Fruit fly (Drosophila melanogaster) whole organism, prepupa: ENCODE measurements around the gene CG32148.

Source experiments
- Blimp-1 ChIP-seq: fragments of 200-800 bp; sonication (Bioruptor generic); optimal IDR thresholded peaks from 3 replicates; lab custom pipeline; 2017; ENCODE audit warnings: missing biosample characterization, missing genetic modification characterization, mild to moderate bottlenecking, moderate library complexity, missing genetic modification reagents
- CG10631 ChIP-seq: fragments of 200-800 bp; sonication (Bioruptor generic); optimal IDR thresholded peaks from 2 replicates; lab custom pipeline; 2016; ENCODE audit warnings: missing biosample characterization, missing genetic modification characterization
- CG10669 ChIP-seq: fragments of 200-800 bp; sonication (Bioruptor generic); optimal IDR thresholded peaks from 3 replicates; lab custom pipeline; 2018; ENCODE audit warnings: missing biosample characterization, mild to moderate bottlenecking, missing genetic modification characterization, moderate library complexity
- CG11294 ChIP-seq: fragments of 200-800 bp; sonication (Bioruptor generic); IDR thresholded peaks from 2 replicates; pipeline ENCODE4 v1.3.6; 2022; ENCODE audit warnings: missing biosample characterization, missing genetic modification characterization
- CG11762 ChIP-seq: fragments of 200-800 bp; sonication (Bioruptor generic); optimal IDR thresholded peaks from 3 replicates; lab custom pipeline; 2016; ENCODE audit warnings: missing biosample characterization, missing genetic modification characterization; ENCODE audit not compliant: insufficient read depth
- CG11902 ChIP-seq: fragments of 200-800 bp; sonication (Bioruptor generic); optimal IDR thresholded peaks from 3 replicates; lab custom pipeline; 2016; ENCODE audit warnings: missing biosample characterization, missing genetic modification characterization
- CG15336 ChIP-seq: fragments of 200-800 bp; sonication (Bioruptor generic); IDR thresholded peaks from 2 replicates; pipeline ENCODE4 v1.3.6; 2022; ENCODE audit warnings: missing biosample characterization, missing genetic modification characterization
- CG1621 ChIP-seq: fragments of 200-800 bp; sonication (Bioruptor generic); optimal IDR thresholded peaks from 3 replicates; lab custom pipeline; 2018; ENCODE audit warnings: missing biosample characterization, mild to moderate bottlenecking, missing genetic modification characterization
- CG16779 ChIP-seq: fragments of 200-800 bp; sonication (Bioruptor generic); optimal IDR thresholded peaks from 3 replicates; lab custom pipeline; 2017; ENCODE audit warnings: missing biosample characterization, mild to moderate bottlenecking, missing genetic modification characterization
- CG32006 ChIP-seq: fragments of 200-800 bp; sonication (Bioruptor generic); optimal IDR thresholded peaks from 3 replicates; lab custom pipeline; 2017; ENCODE audit warnings: missing biosample characterization, mild to moderate bottlenecking, missing genetic modification characterization
- CG34406 ChIP-seq: fragments of 200-800 bp; sonication (Bioruptor generic); optimal IDR thresholded peaks from 3 replicates; lab custom pipeline; 2016; ENCODE audit warnings: missing biosample characterization, missing genetic modification characterization
- CG3919 ChIP-seq: fragments of 200-800 bp; sonication (Bioruptor generic); optimal IDR thresholded peaks from 3 replicates; lab custom pipeline; 2016; ENCODE audit warnings: missing biosample characterization, missing genetic modification characterization
- CG4318 ChIP-seq: fragments of 200-800 bp; sonication (Bioruptor generic); optimal IDR thresholded peaks from 3 replicates; lab custom pipeline; 2017; ENCODE audit warnings: missing biosample characterization, mild to moderate bottlenecking, missing genetic modification characterization
- CG6163 ChIP-seq: fragments of 200-800 bp; sonication (Bioruptor generic); IDR thresholded peaks from 3 replicates; pipeline ENCODE4 v1.3.6; 2022; ENCODE audit warnings: missing biosample characterization, missing genetic modification characterization
- CG6276 ChIP-seq: fragments of 200-800 bp; sonication (Bioruptor generic); optimal IDR thresholded peaks from 2 replicates; lab custom pipeline; 2017; ENCODE audit warnings: missing biosample characterization, mild to moderate bottlenecking, missing genetic modification characterization
- CG6792 ChIP-seq: fragments of 200-800 bp; sonication (Bioruptor generic); optimal IDR thresholded peaks from 3 replicates; lab custom pipeline; 2016; ENCODE audit warnings: missing biosample characterization, missing genetic modification characterization
- CG6808 ChIP-seq: fragments of 200-800 bp; sonication (Bioruptor generic); optimal IDR thresholded peaks from 3 replicates; lab custom pipeline; 2017; ENCODE audit warnings: missing biosample characterization, missing genetic modification characterization, mild to moderate bottlenecking, moderate library complexity, missing genetic modification reagents
- CG6854 ChIP-seq: fragments of 200-800 bp; sonication (Bioruptor generic); optimal IDR thresholded peaks from 2 replicates; lab custom pipeline; 2017; ENCODE audit warnings: missing biosample characterization, mild to moderate bottlenecking, missing genetic modification characterization
- CG7368 ChIP-seq: fragments of 200-800 bp; sonication (Bioruptor generic); optimal IDR thresholded peaks from 3 replicates; lab custom pipeline; 2016; ENCODE audit warnings: missing biosample characterization, missing genetic modification characterization
- CG8119 ChIP-seq: fragments of 200-800 bp; sonication (Bioruptor generic); IDR thresholded peaks from 3 replicates; pipeline ENCODE4 v1.3.6; 2022; ENCODE audit warnings: missing biosample characterization, missing genetic modification characterization
- CG8319 ChIP-seq: fragments of 200-800 bp; sonication (Bioruptor generic); optimal IDR thresholded peaks from 3 replicates; lab custom pipeline; 2016; ENCODE audit warnings: missing biosample characterization, missing genetic modification characterization
- CG8632 ChIP-seq: fragments of 200-800 bp; sonication (Bioruptor generic); optimal IDR thresholded peaks from 3 replicates; lab custom pipeline; 2016; ENCODE audit warnings: missing biosample characterization, missing genetic modification characterization
- CG9139 ChIP-seq: fragments of 200-800 bp; sonication (Bioruptor generic); optimal IDR thresholded peaks from 3 replicates; lab custom pipeline; 2017; ENCODE audit warnings: missing biosample characterization, mild to moderate bottlenecking, missing genetic modification characterization
- Eip75B ChIP-seq: fragments of 200-800 bp; sonication (Bioruptor generic); optimal IDR thresholded peaks from 3 replicates; lab custom pipeline; 2016; ENCODE audit warnings: missing biosample characterization, missing genetic modification characterization
- Eip78C ChIP-seq: fragments of 200-800 bp; sonication (Bioruptor generic); peaks from one replicate; lab custom pipeline; 2016; ENCODE audit warnings: missing biosample characterization, missing genetic modification characterization
- Eip93F ChIP-seq: fragments of 200-800 bp; sonication (Bioruptor generic); optimal IDR thresholded peaks from 2 replicates; lab custom pipeline; 2016; ENCODE audit warnings: missing biosample characterization, mild to moderate bottlenecking, missing genetic modification characterization
- Ets21C ChIP-seq: fragments of 200-800 bp; sonication (Bioruptor generic); optimal IDR thresholded peaks from 3 replicates; lab custom pipeline; 2016; ENCODE audit warnings: missing biosample characterization, missing genetic modification characterization
- Gug ChIP-seq: fragments of 200-800 bp; sonication (Bioruptor generic); IDR thresholded peaks from 2 replicates; pipeline ENCODE4 v1.3.6; 2022; ENCODE audit warnings: missing biosample characterization, missing genetic modification characterization
- Hr38 ChIP-seq: sonication (Bioruptor generic); optimal IDR thresholded peaks from 2 replicates; lab custom pipeline; 2016; ENCODE audit warnings: missing biosample characterization, missing genetic modification characterization
- Hr4 ChIP-seq: fragments of 200-800 bp; sonication (Bioruptor generic); optimal IDR thresholded peaks from 3 replicates; lab custom pipeline; 2016; ENCODE audit warnings: missing biosample characterization, missing genetic modification characterization
- Lpt ChIP-seq: fragments of 200-800 bp; sonication (Bioruptor generic); optimal IDR thresholded peaks from 3 replicates; lab custom pipeline; 2016; ENCODE audit warnings: missing biosample characterization, missing genetic modification characterization
- Met ChIP-seq: fragments of 200-800 bp; sonication (Bioruptor generic); optimal IDR thresholded peaks from 3 replicates; lab custom pipeline; 2016; ENCODE audit warnings: missing biosample characterization, missing genetic modification characterization
- OdsH ChIP-seq: fragments of 200-800 bp; sonication (Bioruptor generic); optimal IDR thresholded peaks from 3 replicates; lab custom pipeline; 2016; ENCODE audit warnings: missing biosample characterization, missing genetic modification characterization
- Smox ChIP-seq: fragments of 200-800 bp; sonication (Bioruptor generic); optimal IDR thresholded peaks from 3 replicates; lab custom pipeline; 2016; ENCODE audit warnings: missing biosample characterization, missing genetic modification characterization
- Sox14 ChIP-seq: fragments of 200-800 bp; sonication (Bioruptor generic); optimal IDR thresholded peaks from 3 replicates; lab custom pipeline; 2016; ENCODE audit warnings: missing biosample characterization, missing genetic modification characterization
- acj6 ChIP-seq: fragments of 200-800 bp; sonication (Bioruptor generic); optimal IDR thresholded peaks from 3 replicates; lab custom pipeline; 2016; ENCODE audit warnings: missing biosample characterization, missing genetic modification characterization
- cyc ChIP-seq: fragments of 200-800 bp; sonication (Bioruptor generic); optimal IDR thresholded peaks from 3 replicates; lab custom pipeline; 2016; ENCODE audit warnings: missing biosample characterization, missing genetic modification characterization
- dac ChIP-seq: fragments of 200-800 bp; sonication (Bioruptor generic); optimal IDR thresholded peaks from 2 replicates; lab custom pipeline; 2017; ENCODE audit warnings: missing biosample characterization, mild to moderate bottlenecking, missing genetic modification characterization
- dsx ChIP-seq: fragments of 200-800 bp; optimal IDR thresholded peaks from 3 replicates; lab custom pipeline; 2019; ENCODE audit warnings: missing biosample characterization, mild to moderate bottlenecking, missing genetic modification characterization, moderate library complexity; ENCODE audit not compliant: poor library complexity, severe bottlenecking
- eg ChIP-seq: fragments of 200-800 bp; sonication (Bioruptor generic); IDR thresholded peaks from 3 replicates; pipeline ENCODE4 v1.3.6; 2022; ENCODE audit warnings: missing biosample characterization, missing genetic modification characterization
- esn ChIP-seq: fragments of 200-800 bp; sonication (Bioruptor generic); optimal IDR thresholded peaks from 2 replicates; lab custom pipeline; 2016; ENCODE audit warnings: missing biosample characterization, mild to moderate bottlenecking, missing genetic modification characterization, moderate library complexity
- fd59A ChIP-seq: fragments of 200-800 bp; sonication (Bioruptor generic); optimal IDR thresholded peaks from 2 replicates; lab custom pipeline; 2017; ENCODE audit warnings: missing biosample characterization, mild to moderate bottlenecking, missing genetic modification characterization, missing genetic modification reagents
- fd85E ChIP-seq: fragments of 200-800 bp; sonication (Bioruptor generic); optimal IDR thresholded peaks from 3 replicates; lab custom pipeline; 2016; ENCODE audit warnings: missing biosample characterization, missing genetic modification characterization
- lz ChIP-seq: fragments of 200-800 bp; sonication (Bioruptor generic); optimal IDR thresholded peaks from 3 replicates; lab custom pipeline; 2016; ENCODE audit warnings: missing biosample characterization, missing genetic modification characterization
- net ChIP-seq: fragments of 200-800 bp; sonication (Bioruptor generic); optimal IDR thresholded peaks from 3 replicates; lab custom pipeline; 2016; ENCODE audit warnings: missing biosample characterization, missing genetic modification characterization
- pdm3 ChIP-seq: fragments of 200-800 bp; sonication (Bioruptor generic); optimal IDR thresholded peaks from 3 replicates; lab custom pipeline; 2016; ENCODE audit warnings: missing biosample characterization, missing genetic modification characterization
- salr ChIP-seq, 2 experiments: fragments of 200-800 bp; sonication (Bioruptor generic); optimal IDR thresholded peaks; 3 replicates each; lab custom pipeline; 2016 to 2018; ENCODE audit warnings: missing biosample characterization in 2 of 2, missing genetic modification characterization in 2 of 2, mild to moderate bottlenecking in 1 of 2
- spab ChIP-seq: fragments of 200-800 bp; sonication (Bioruptor generic); optimal IDR thresholded peaks from 2 replicates; lab custom pipeline; 2017; ENCODE audit warnings: missing biosample characterization, mild to moderate bottlenecking, missing genetic modification characterization, missing genetic modification reagents
- ss ChIP-seq, 2 experiments: fragments of 200-800 bp; sonication (Bioruptor generic); optimal IDR thresholded peaks; 2 replicates in 1 of 2; 3 replicates in 1 of 2; lab custom pipeline; 2017 to 2018; ENCODE audit warnings: mild to moderate bottlenecking in 2 of 2, missing biosample characterization in 2 of 2, missing genetic modification characterization in 2 of 2, moderate library complexity in 1 of 2
- svp ChIP-seq: fragments of 200-800 bp; sonication (Bioruptor generic); peaks from one replicate; lab custom pipeline; 2016; ENCODE audit warnings: missing biosample characterization, missing genetic modification characterization
- topi ChIP-seq: fragments of 200-800 bp; sonication (Bioruptor generic); optimal IDR thresholded peaks from 3 replicates; lab custom pipeline; 2016; ENCODE audit warnings: missing biosample characterization, missing genetic modification characterization
- vri ChIP-seq: fragments of 200-800 bp; sonication (Bioruptor generic); optimal IDR thresholded peaks from 3 replicates; lab custom pipeline; 2016; ENCODE audit warnings: missing biosample characterization, mild to moderate bottlenecking, missing genetic modification characterization

Gene CG32148

DNA sequence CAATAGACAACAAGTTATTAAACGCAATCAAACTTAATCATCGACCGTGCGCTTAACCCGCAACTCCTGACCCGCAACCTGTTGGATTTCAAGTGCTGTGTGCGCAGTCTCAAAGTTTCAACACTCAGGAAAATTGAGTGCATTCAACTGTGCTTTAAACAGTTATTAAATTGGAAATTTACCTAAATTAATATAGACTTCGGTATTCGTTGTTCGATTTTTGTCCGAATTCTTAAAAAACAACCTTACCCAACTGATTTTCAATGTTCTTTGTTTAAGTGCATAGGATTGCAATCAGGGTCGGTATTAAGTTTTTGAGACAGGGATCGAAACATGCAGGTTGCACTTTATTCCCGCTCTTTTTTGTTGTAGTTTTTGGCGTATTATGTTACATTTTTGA lies 18.2 kb upstream of the CG32148 start:
- TF ChIP-seq dac (GFP tag; lab: Kevin White, UChicago) (peak; percentile 9), CG8119 (GFP tag; lab: Robert Waterston, UW) (peak; percentile 80), svp (peak; percentile 72), pdm3 (peak; percentile 60), topi (GFP tag; lab: Kevin White, UChicago) (peak; percentile 56), salr (GFP tag; optimal IDR thresholded peaks at IDR 0.05; lab: Kevin White, UChicago) (peak in 1 of 2 experiments; percentile 6), lz (GFP tag; lab: Kevin White, UChicago) (peak; percentile 55), CG15336 (GFP tag; lab: Robert Waterston, UW) (peak; percentile 76), CG6163 (GFP tag; lab: Robert Waterston, UW) (peak; percentile 82), CG11294 (GFP tag; lab: Robert Waterston, UW) (peak; percentile 34; the same call in 1 of the 2 replicates), Gug (GFP tag; lab: Robert Waterston, UW) (peak; percentile 34; the same call in 1 of the 2 replicates), CG6276 (peak; percentile 48), CG6854 (no peak), Sox14 (GFP tag; lab: Kevin White, UChicago) (peak; percentile 64), OdsH (no peak), Hr4 (GFP tag; lab: Kevin White, UChicago) (peak; percentile 67), CG9139 (GFP tag; lab: Kevin White, UChicago) (no peak), Hr38 (GFP tag; lab: Kevin White, UChicago) (no peak), CG11902 (no peak), net (peak; percentile 56), CG6792 (GFP tag; lab: Kevin White, UChicago) (peak; percentile 32), fd59A (GFP tag; lab: Kevin White, UChicago) (no peak), Blimp-1 (GFP tag; lab: Kevin White, UChicago) (no peak), vri (GFP tag; lab: Kevin White, UChicago) (peak; percentile 31), CG11762 (peak; percentile 59), CG8319 (GFP tag; lab: Kevin White, UChicago) (peak; percentile 27), CG10669 (peak; percentile 59), fd85E (GFP tag; lab: Kevin White, UChicago) (no peak), acj6 (GFP tag; lab: Kevin White, UChicago) (peak; percentile 52), CG8632 (GFP tag; lab: Kevin White, UChicago) (peak; percentile 6), Met (GFP tag; lab: Kevin White, UChicago) (peak; percentile 60), spab (GFP tag; lab: Kevin White, UChicago) (no peak), Eip78C (GFP tag; lab: Kevin White, UChicago) (peak; percentile 90), CG3919 (GFP tag; lab: Kevin White, UChicago) (peak; percentile 79), CG6808 (GFP tag; lab: Kevin White, UChicago) (no peak), Lpt (GFP tag; lab: Kevin White, UChicago) (peak; percentile 46), cyc (peak; percentile 51), CG16779 (tag; lab: Kevin White, UChicago) (no peak), CG7368 (GFP tag; lab: Kevin White, UChicago) (peak; percentile 43), Eip75B (GFP tag; lab: Kevin White, UChicago) (peak; percentile 62), eg (GFP tag; lab: Robert Waterston, UW) (peak; percentile 78), dsx (GFP tag; lab: Kevin White, UChicago) (no peak), CG34406 (GFP tag; lab: Kevin White, UChicago) (peak; percentile 52), CG10631 (peak; percentile 46), Eip93F (GFP tag; lab: Kevin White, UChicago) (no peak), Ets21C (GFP tag; lab: Kevin White, UChicago) (no peak), CG32006 (GFP tag; lab: Kevin White, UChicago) (no peak), ss (GFP tag; optimal IDR thresholded peaks at IDR 0.05; lab: Kevin White, UChicago) (no peak), Smox (peak; percentile 46), esn (GFP tag; lab: Kevin White, UChicago) (peak; percentile 66), CG1621 (peak; percentile 22), CG4318 (GFP tag; lab: Kevin White, UChicago) (no peak)
